Worm (Caenorhabditis elegans) whole organism, young adult: Measurements from ENCODE around the gene nspg-14.
A peak's percentile ranks its signal among the peaks of the same experiment; 100 is the strongest.

Experiments
- F33H1.4 ChIP-seq: fragments of 200-800 bp; sonication (Bioruptor generic); IDR thresholded peaks from 2 replicates; pipeline ENCODE4 v1.3.6; 2022; ENCODE audit warnings: missing genetic modification reagents, missing genetic modification characterization, missing compliant biosample characterization
- F39B2.1 ChIP-seq: fragments of 200-800 bp; sonication (Bioruptor generic); IDR thresholded peaks from 2 replicates; pipeline ENCODE4 v1.3.6; 2022; ENCODE audit warnings: missing genetic modification reagents, missing genetic modification characterization, missing compliant biosample characterization
- F49E8.2 ChIP-seq: sonication (generic microtip); optimal IDR thresholded peaks from 3 replicates; lab custom pipeline; 2017; ENCODE audit warnings: missing genetic modification characterization, mild to moderate bottlenecking, missing compliant biosample characterization, antibody characterized with exemption, moderate library complexity; ENCODE audit not compliant: insufficient read depth
- F52B5.7 ChIP-seq: sonication (generic microtip); optimal IDR thresholded peaks from 2 replicates; lab custom pipeline; 2016; ENCODE audit warnings: mild to moderate bottlenecking, missing genetic modification characterization, missing compliant biosample characterization
- F55B11.4 ChIP-seq: sonication (generic microtip); optimal IDR thresholded peaks from 2 replicates; lab custom pipeline; 2016; ENCODE audit warnings: missing compliant biosample characterization, missing genetic modification characterization, borderline replicate concordance; ENCODE audit not compliant: insufficient read depth
- F57C9.4 ChIP-seq: sonication (generic microtip); optimal IDR thresholded peaks from 2 replicates; lab custom pipeline; 2017; ENCODE audit warnings: mild to moderate bottlenecking, missing genetic modification characterization, missing compliant biosample characterization
- Y53G8AR.9 ChIP-seq: fragments of 200-800 bp; sonication (Bioruptor generic); conservative IDR thresholded peaks from 2 replicates; pipeline ENCODE4 v1.3.6; 2022; ENCODE audit warnings: missing genetic modification reagents, missing genetic modification characterization, missing compliant biosample characterization
- Y56A3A.18 ChIP-seq: fragments of 200-800 bp; sonication (Bioruptor generic); IDR thresholded peaks from 2 replicates; pipeline ENCODE4 v1.3.6; 2022; ENCODE audit warnings: missing genetic modification reagents, missing genetic modification characterization, missing compliant biosample characterization
- Y67H2A.10 ChIP-seq: fragments of 200-800 bp; sonication (Bioruptor generic); conservative IDR thresholded peaks from 2 replicates; pipeline ENCODE4 v1.3.6; 2022; ENCODE audit warnings: missing genetic modification reagents, missing genetic modification characterization, missing compliant biosample characterization
- ZK185.1 ChIP-seq: sonication (generic microtip); optimal IDR thresholded peaks from 2 replicates; lab custom pipeline; 2016; ENCODE audit warnings: mild to moderate bottlenecking, missing genetic modification characterization, missing compliant biosample characterization; ENCODE audit not compliant: poor library complexity, severe bottlenecking
- attf-5 ChIP-seq: fragments of 200-800 bp; sonication (Bioruptor generic); optimal IDR thresholded peaks from 2 replicates; lab custom pipeline; 2018; ENCODE audit warnings: mild to moderate bottlenecking, missing genetic modification characterization, missing compliant biosample characterization
- bed-1 ChIP-seq: fragments of 200-800 bp; sonication (Bioruptor generic); IDR thresholded peaks from 2 replicates; pipeline ENCODE4 v1.3.6; 2022; ENCODE audit warnings: missing genetic modification reagents, missing genetic modification characterization, missing compliant biosample characterization
- ceh-100 ChIP-seq: fragments of 200-800 bp; sonication (Bioruptor generic); IDR thresholded peaks from 2 replicates; pipeline ENCODE4 v1.3.6; 2022; ENCODE audit warnings: missing genetic modification reagents, missing genetic modification characterization, missing compliant biosample characterization
- ceh-40 ChIP-seq: fragments of 200-800 bp; sonication (Bioruptor generic); IDR thresholded peaks from 2 replicates; pipeline ENCODE4 v1.3.6; 2022; ENCODE audit warnings: missing genetic modification characterization, missing compliant biosample characterization
- dpl-1 ChIP-seq: fragments of 150-350 bp; optimal IDR thresholded peaks from 2 replicates; lab custom pipeline; 2014; ENCODE audit warnings: missing biosample characterization, missing genetic modification reagents, missing genetic modification characterization
- efl-1 ChIP-seq: fragments of 150-350 bp; optimal IDR thresholded peaks from 2 replicates; lab custom pipeline; 2014; ENCODE audit warnings: missing biosample characterization, missing genetic modification reagents, missing genetic modification characterization
- egl-44 ChIP-seq: fragments of 200-800 bp; sonication (Bioruptor generic); IDR thresholded peaks from 2 replicates; pipeline ENCODE4 v1.3.6; 2022; ENCODE audit warnings: missing genetic modification reagents, missing genetic modification characterization, missing compliant biosample characterization
- gei-17 ChIP-seq: fragments of 200-800 bp; sonication (Bioruptor generic); optimal IDR thresholded peaks from 2 replicates; lab custom pipeline; 2018; ENCODE audit warnings: mild to moderate bottlenecking, missing genetic modification characterization, missing compliant biosample characterization
- hmg-1.2 ChIP-seq: fragments of 200-800 bp; sonication (Bioruptor generic); IDR thresholded peaks from 2 replicates; pipeline ENCODE4 v1.3.6; 2022; ENCODE audit warnings: missing genetic modification reagents, missing genetic modification characterization, missing compliant biosample characterization
- lin-40 ChIP-seq: sonication (generic microtip); optimal IDR thresholded peaks from 2 replicates; lab custom pipeline; 2016; ENCODE audit warnings: missing genetic modification characterization, mild to moderate bottlenecking, missing compliant biosample characterization, missing genotype, missing genetic modification reagents
- madf-3 ChIP-seq: fragments of 200-800 bp; sonication (Bioruptor generic); IDR thresholded peaks from 2 replicates; pipeline ENCODE4 v1.3.6; 2022; ENCODE audit warnings: missing genetic modification reagents, missing genetic modification characterization, missing compliant biosample characterization
- madf-8 ChIP-seq: fragments of 200-800 bp; sonication (Bioruptor generic); conservative IDR thresholded peaks from 2 replicates; pipeline ENCODE4 v1.3.6; 2022; ENCODE audit warnings: missing genetic modification reagents, missing genetic modification characterization, missing compliant biosample characterization
- nfya-2 ChIP-seq: fragments of 200-800 bp; sonication (Bioruptor generic); IDR thresholded peaks from 2 replicates; pipeline ENCODE4 v1.3.6; 2022; ENCODE audit warnings: missing genetic modification reagents, missing genetic modification characterization, missing compliant biosample characterization
- nfyb-1 ChIP-seq: fragments of 200-800 bp; sonication (Bioruptor generic); IDR thresholded peaks from 2 replicates; pipeline ENCODE4 v1.3.6; 2022; ENCODE audit warnings: missing genetic modification reagents, missing genetic modification characterization, missing compliant biosample characterization
- nhr-179 ChIP-seq: sonication (generic microtip); optimal IDR thresholded peaks from 2 replicates; lab custom pipeline; 2016; ENCODE audit warnings: mild to moderate bottlenecking, missing genetic modification characterization, missing compliant biosample characterization
- nhr-80 ChIP-seq: sonication (generic microtip); optimal IDR thresholded peaks from 2 replicates; lab custom pipeline; 2016; ENCODE audit warnings: missing genetic modification characterization, missing compliant biosample characterization
- pha-4 ChIP-seq: fragments of 150-350 bp; sonication (generic microtip); optimal IDR thresholded peaks from 2 replicates; lab custom pipeline; 2014; ENCODE audit warnings: missing biosample characterization, missing genetic modification reagents, missing genetic modification characterization
- rec-8 ChIP-seq, 2 experiments: sonication (generic microtip); optimal IDR thresholded peaks; 2 replicates each; lab custom pipeline; 2016; ENCODE audit warnings: mild to moderate bottlenecking in 2 of 2, missing genetic modification characterization in 2 of 2, missing genetic modification reagents in 2 of 2, missing genotype in 2 of 2, missing biosample characterization in 1 of 2, missing compliant biosample characterization in 1 of 2, moderate library complexity in 1 of 2
- repo-1 ChIP-seq: sonication (generic microtip); optimal IDR thresholded peaks from 2 replicates; lab custom pipeline; 2017; ENCODE audit warnings: mild to moderate bottlenecking, missing genetic modification characterization, missing compliant biosample characterization
- sea-2 ChIP-seq: fragments of 200-800 bp; sonication (Bioruptor generic); IDR thresholded peaks from 2 replicates; pipeline ENCODE4 v1.3.6; 2022; ENCODE audit warnings: missing genetic modification characterization, missing compliant biosample characterization
- snpc-1.1 ChIP-seq: sonication (generic microtip); optimal IDR thresholded peaks from 2 replicates; lab custom pipeline; 2017; ENCODE audit warnings: missing genetic modification characterization, mild to moderate bottlenecking, missing compliant biosample characterization, antibody characterized with exemption, moderate library complexity, missing genotype, missing genetic modification reagents; ENCODE audit not compliant: insufficient read depth
- snpc-1.3 ChIP-seq: sonication (generic microtip); optimal IDR thresholded peaks from 2 replicates; lab custom pipeline; 2017; ENCODE audit warnings: missing genetic modification characterization, mild to moderate bottlenecking, missing compliant biosample characterization, antibody characterized with exemption, moderate library complexity, missing genotype, missing genetic modification reagents; ENCODE audit not compliant: insufficient read depth
- snpc-3.4 ChIP-seq: sonication (generic microtip); optimal IDR thresholded peaks from 2 replicates; lab custom pipeline; 2017; ENCODE audit warnings: missing genetic modification characterization, mild to moderate bottlenecking, missing compliant biosample characterization, antibody characterized with exemption, moderate library complexity, missing genotype, missing genetic modification reagents
- sptf-2 ChIP-seq: fragments of 200-800 bp; sonication (Bioruptor generic); optimal IDR thresholded peaks from 2 replicates; lab custom pipeline; 2018; ENCODE audit warnings: mild to moderate bottlenecking, missing genetic modification characterization, missing compliant biosample characterization
- zim-3 ChIP-seq: sonication (generic microtip); optimal IDR thresholded peaks from 2 replicates; lab custom pipeline; 2017; ENCODE audit warnings: mild to moderate bottlenecking, missing genetic modification characterization, moderate library complexity, missing compliant biosample characterization
- ztf-22 ChIP-seq: fragments of 200-800 bp; sonication (Bioruptor generic); optimal IDR thresholded peaks from 2 replicates; lab custom pipeline; 2018; ENCODE audit warnings: mild to moderate bottlenecking, missing genetic modification characterization, moderate library complexity, missing compliant biosample characterization
- ztf-28 ChIP-seq: fragments of 200-800 bp; sonication (Bioruptor generic); IDR thresholded peaks from 2 replicates; pipeline ENCODE4 v1.3.6; 2022; ENCODE audit warnings: missing genetic modification reagents, missing genetic modification characterization, missing compliant biosample characterization
- ztf-6 ChIP-seq: fragments of 200-800 bp; sonication (Bioruptor generic); IDR thresholded peaks from 2 replicates; pipeline ENCODE4 v1.3.6; 2022; ENCODE audit warnings: missing genetic modification reagents, missing genetic modification characterization, missing compliant biosample characterization

nspg-14 gene

DNA sequence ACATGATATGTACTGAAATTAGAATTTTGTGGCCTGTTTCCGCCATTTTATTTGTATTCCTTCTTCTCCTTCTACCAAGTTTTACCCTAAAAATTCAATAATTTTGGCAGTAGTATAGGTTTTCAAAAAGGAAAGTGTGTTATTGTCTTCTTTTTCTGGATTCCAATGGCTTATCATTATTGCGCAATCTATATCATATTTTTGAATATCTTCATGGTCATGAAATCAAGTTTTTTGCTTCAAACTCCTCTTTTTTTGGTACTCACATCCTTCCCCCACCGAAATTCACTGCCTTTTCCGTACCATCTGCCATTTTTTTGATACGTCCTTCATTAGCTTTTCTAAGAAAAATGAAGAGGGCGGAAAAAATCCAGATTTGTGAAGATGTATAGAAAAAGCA, 4.1 kb upstream of the nspg-14 start:
- TF ChIP-seq snpc-1.3 (tag; lab: Kevin White, UChicago) (no peak), nhr-80 (tag; lab: Kevin White, UChicago) (no peak), lin-40 (tag; lab: Kevin White, UChicago) (no peak), nfya-2 (GFP tag; lab: Robert Waterston, UW) (no peak), sea-2 (no peak), nfyb-1 (GFP tag; lab: Robert Waterston, UW) (no peak), pha-4 (tag; lab: Kevin White, UChicago) (no peak)

DNA sequence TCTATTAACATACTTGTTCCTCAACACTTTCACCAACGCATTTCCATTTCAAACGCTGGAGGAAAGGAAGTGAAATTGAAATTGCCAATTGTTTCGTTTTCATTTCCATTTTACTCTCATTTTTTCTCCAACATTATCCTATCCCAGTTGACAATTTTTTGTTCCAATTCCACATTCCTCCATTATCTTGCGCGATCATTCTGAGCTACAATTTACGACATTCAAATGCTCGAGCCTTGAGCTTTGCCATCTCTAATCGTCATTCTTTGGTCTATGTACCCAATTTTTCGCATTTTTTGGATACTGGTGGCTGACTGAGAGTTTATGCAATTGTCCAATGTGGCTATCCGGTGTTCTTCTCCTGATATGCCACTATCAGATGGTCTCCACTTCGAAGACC, 3.2 kb upstream of the nspg-14 start, which contains the start of gene Y34B4A.10:
Y34B4A.10 (plus strand) TSS at position 301 of the 400 bp plus-strand sequence.
- TF ChIP-seq ztf-22 (no peak), snpc-3.4 (tag; lab: Kevin White, UChicago) (no peak), snpc-1.1 (no peak), F55B11.4 (no peak), dpl-1 (GFP tag; lab: Kevin White, UChicago) (no peak), F33H1.4 (no peak), rec-8 (tag; optimal IDR thresholded peaks at IDR 0.05; lab: Kevin White, UChicago) (no peak), zim-3 (tag; lab: Kevin White, UChicago) (no peak), Y53G8AR.9 (GFP tag; lab: Robert Waterston, UW) (no peak), F39B2.1 (no peak), ztf-28 (GFP tag; lab: Robert Waterston, UW) (no peak), F57C9.4 (tag; lab: Kevin White, UChicago) (no peak), attf-5 (GFP tag; lab: Kevin White, UChicago) (no peak), egl-44 (GFP tag; lab: Robert Waterston, UW) (no peak), Y56A3A.18 (GFP tag; lab: Robert Waterston, UW) (no peak), F52B5.7 (tag; lab: Kevin White, UChicago) (no peak), ceh-40 (GFP tag; lab: Robert Waterston, UW) (no peak), sptf-2 (GFP tag; lab: Kevin White, UChicago) (no peak), ZK185.1 (tag; lab: Kevin White, UChicago) (no peak)

DNA sequence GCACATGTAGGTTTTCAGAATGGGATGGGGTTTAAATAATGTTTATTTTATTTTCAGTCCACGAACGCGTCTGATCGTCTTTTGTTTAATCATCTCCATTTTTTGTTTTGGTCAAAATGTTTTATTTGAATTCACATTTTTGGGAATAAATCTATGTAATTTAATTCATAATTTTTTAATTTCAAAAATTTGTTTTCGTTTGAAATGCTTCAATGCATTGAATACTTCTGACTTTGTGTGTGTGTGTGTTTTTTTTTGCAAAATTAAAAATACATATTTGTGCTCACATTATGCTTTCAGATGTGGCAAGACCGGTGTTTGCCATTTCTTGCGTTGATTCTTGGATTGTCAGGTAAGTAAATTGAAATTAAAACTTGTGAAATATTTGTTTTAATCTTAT, 2.0 kb downstream of the nspg-14 start, which contains the start of gene nspg-13:
nspg-13 (plus strand) TSS at position 301 of the 400 bp plus-strand sequence.
- TF ChIP-seq madf-3: no peak
- TF ChIP-seq gei-17 (GFP tag; lab: Kevin White, UChicago): no peak
- no peak for TF ChIP-seq bed-1 (GFP tag; lab: Robert Waterston, UW)
- TF ChIP-seq ztf-6 (GFP tag; lab: Robert Waterston, UW): no peak
- no peak for TF ChIP-seq Y67H2A.10 (GFP tag; lab: Robert Waterston, UW)
- TF ChIP-seq repo-1: no peak

DNA sequence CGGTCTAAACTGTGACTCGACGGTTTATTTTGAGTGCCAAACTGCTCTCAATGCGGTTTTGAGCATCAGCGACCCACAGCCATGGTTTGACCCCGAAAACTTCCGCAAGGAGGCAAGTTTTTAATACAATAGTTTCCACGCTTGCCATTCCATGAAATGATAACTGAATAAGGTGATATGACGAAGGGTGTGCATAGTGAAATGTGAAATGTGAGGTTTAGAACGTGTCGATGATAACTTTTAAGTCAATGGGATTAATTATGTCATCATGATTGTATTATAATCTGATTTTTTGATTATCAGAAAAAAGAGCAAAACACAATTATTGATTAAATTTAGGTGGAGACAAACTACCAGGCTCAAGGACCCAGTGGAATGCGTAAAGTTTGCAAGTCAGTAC, 2.5 kb downstream of the nspg-14 start:
- peak; percentile 41 for TF ChIP-seq nhr-80 (tag; lab: Kevin White, UChicago)
- no peak for TF ChIP-seq ceh-100 (GFP tag; lab: Robert Waterston, UW)
- no peak for TF ChIP-seq madf-8 (GFP tag; lab: Robert Waterston, UW)
- TF ChIP-seq efl-1 (GFP tag; lab: Kevin White, UChicago): no peak
- TF ChIP-seq nhr-179: no peak
- TF ChIP-seq F49E8.2 (tag; lab: Kevin White, UChicago): no peak
- TF ChIP-seq pha-4 (tag; lab: Kevin White, UChicago): no peak
- TF ChIP-seq hmg-1.2 (GFP tag; lab: Robert Waterston, UW): no peak
